Worm (Caenorhabditis elegans) whole organism, early embryonic: ENCODE data around the gene ZK829.7.

Experiments
- B0310.2 ChIP-seq: sonication (generic microtip); optimal IDR thresholded peaks from 2 replicates; lab custom pipeline; 2016; ENCODE audit warnings: mild to moderate bottlenecking, missing genetic modification characterization, missing compliant biosample characterization
- F13C5.2 ChIP-seq: sonication (generic microtip); optimal IDR thresholded peaks from 2 replicates; lab custom pipeline; 2017; ENCODE audit warnings: mild to moderate bottlenecking, missing genetic modification characterization, inconsistent platforms, missing compliant biosample characterization
- aly-1 ChIP-seq: sonication (generic microtip); optimal IDR thresholded peaks from 2 replicates; lab custom pipeline; 2016; ENCODE audit warnings: missing genetic modification characterization, missing compliant biosample characterization
- ama-1 ChIP-seq: fragments of 150-350 bp; optimal IDR thresholded peaks from 2 replicates; lab custom pipeline; 2014
- ceh-13 ChIP-seq: fragments of 200-800 bp; sonication (Bioruptor generic); optimal IDR thresholded peaks from 2 replicates; lab custom pipeline; 2018; ENCODE audit warnings: mild to moderate bottlenecking, missing genetic modification characterization, missing compliant biosample characterization
- ceh-36 ChIP-seq: sonication (generic microtip); optimal IDR thresholded peaks from 2 replicates; lab custom pipeline; 2016; ENCODE audit warnings: missing genetic modification characterization, inconsistent platforms, missing compliant biosample characterization
- ets-7 ChIP-seq: sonication (generic microtip); optimal IDR thresholded peaks from 2 replicates; lab custom pipeline; 2016; ENCODE audit warnings: missing genotype, missing genetic modification characterization, missing compliant biosample characterization
- flt-1 ChIP-seq: fragments of 200-800 bp; sonication (Bioruptor generic); IDR thresholded peaks from 2 replicates; pipeline ENCODE4 v1.3.6; 2022; ENCODE audit warnings: missing genetic modification characterization, missing compliant biosample characterization
- hmbx-1 ChIP-seq: sonication (generic microtip); optimal IDR thresholded peaks from 2 replicates; lab custom pipeline; 2016; ENCODE audit warnings: mild to moderate bottlenecking, missing genetic modification characterization, missing compliant biosample characterization
- hmg-4 ChIP-seq: fragments of 200-800 bp; sonication (Bioruptor generic); optimal IDR thresholded peaks from 2 replicates; lab custom pipeline; 2018; ENCODE audit warnings: mild to moderate bottlenecking, missing genetic modification characterization, missing compliant biosample characterization
- hnd-1 ChIP-seq: sonication (generic microtip); optimal IDR thresholded peaks from 2 replicates; lab custom pipeline; 2016; ENCODE audit warnings: missing genetic modification characterization, missing compliant biosample characterization
- pes-1 ChIP-seq: fragments of 200-800 bp; sonication (Bioruptor generic); IDR thresholded peaks from 2 replicates; pipeline ENCODE4 v1.3.6; 2022; ENCODE audit warnings: missing genetic modification reagents, missing genetic modification characterization, missing compliant biosample characterization
- scrt-1 ChIP-seq: fragments of 200-800 bp; sonication (Bioruptor generic); IDR thresholded peaks from 2 replicates; pipeline ENCODE4 v1.3.6; 2022; ENCODE audit warnings: missing genetic modification characterization, missing compliant biosample characterization
- sea-1 ChIP-seq: fragments of 200-800 bp; sonication (Bioruptor generic); conservative IDR thresholded peaks from 2 replicates; pipeline ENCODE4 v1.3.6; 2022; ENCODE audit warnings: missing genetic modification characterization, missing compliant biosample characterization
- tbx-11 ChIP-seq: fragments of 200-800 bp; sonication (Bioruptor generic); IDR thresholded peaks from 2 replicates; pipeline ENCODE4 v1.3.6; 2022; ENCODE audit warnings: missing genetic modification characterization, missing compliant biosample characterization
- tbx-37 ChIP-seq: fragments of 200-800 bp; sonication (Bioruptor generic); conservative IDR thresholded peaks from 2 replicates; pipeline ENCODE4 v1.3.6; 2022; ENCODE audit warnings: missing genetic modification reagents, missing genetic modification characterization, missing compliant biosample characterization
- tra-4 ChIP-seq: sonication (generic microtip); optimal IDR thresholded peaks from 2 replicates; lab custom pipeline; 2017; ENCODE audit warnings: missing genetic modification characterization, missing compliant biosample characterization

The ZK829.7 gene

ce11 chrIV:11950270-11950669 lies 11.1 kb downstream of the ZK829.7 start, which contains the start of gene tbx-36:
Gene tbx-36, plus strand, starts transcription at chrIV:11950570.
- TF ChIP-seq B0310.2 (tag; lab: Kevin White, UChicago) (no peak), scrt-1 (GFP tag; lab: Robert Waterston, UW) (no peak), ceh-36 (tag; lab: Kevin White, UChicago) (no peak), flt-1 (no peak), ama-1 (lab: Kevin White, UChicago) (no peak), ets-7 (tag; lab: Kevin White, UChicago) (no peak), sea-1 (GFP tag; lab: Robert Waterston, UW) (no peak), tbx-37 (GFP tag; lab: Robert Waterston, UW) (no peak), aly-1 (no peak), pes-1 (no peak), tra-4 (tag; lab: Kevin White, UChicago) (no peak), tbx-11 (GFP tag; lab: Robert Waterston, UW) (no peak), F13C5.2 (no peak), ceh-13 (GFP tag; lab: Kevin White, UChicago) (no peak), hmbx-1 (no peak), hnd-1 (tag; lab: Kevin White, UChicago) (no peak), hmg-4 (GFP tag; lab: Kevin White, UChicago) (no peak)

ce11 chrIV:11949717-11950116 lies 11.6 kb downstream of the ZK829.7 start, which contains the start of gene hdl-1:
Gene hdl-1, minus strand, starts transcription at chrIV:11949817.
- TF ChIP-seq tra-4 (tag; lab: Kevin White, UChicago): no peak
- TF ChIP-seq ets-7 (tag; lab: Kevin White, UChicago): no peak
- TF ChIP-seq scrt-1 (GFP tag; lab: Robert Waterston, UW): no peak
- TF ChIP-seq hnd-1 (tag; lab: Kevin White, UChicago): no peak
- TF ChIP-seq hmg-4 (GFP tag; lab: Kevin White, UChicago): no peak
- TF ChIP-seq aly-1: no peak
- TF ChIP-seq tbx-37 (GFP tag; lab: Robert Waterston, UW): no peak
- TF ChIP-seq ama-1 (lab: Kevin White, UChicago): no peak
- TF ChIP-seq ceh-13 (GFP tag; lab: Kevin White, UChicago): no peak
- TF ChIP-seq B0310.2 (tag; lab: Kevin White, UChicago): no peak
- TF ChIP-seq flt-1: no peak
- no peak for TF ChIP-seq hmbx-1
- no peak for TF ChIP-seq F13C5.2
- no peak for TF ChIP-seq tbx-11 (GFP tag; lab: Robert Waterston, UW)
- no peak for TF ChIP-seq ceh-36 (tag; lab: Kevin White, UChicago)
- TF ChIP-seq sea-1 (GFP tag; lab: Robert Waterston, UW): no peak
- no peak for TF ChIP-seq pes-1

ce11 chrIV:11945621-11946020 lies 15.7 kb downstream of the ZK829.7 start, which contains the start of gene ZK829.3:
Gene ZK829.3, minus strand, starts transcription at chrIV:11945721.
- TF ChIP-seq ceh-36 (tag; lab: Kevin White, UChicago) (no peak), tra-4 (tag; lab: Kevin White, UChicago) (no peak)

ce11 chrIV:11942313-11942712 lies 19.0 kb downstream of the ZK829.7 start, which contains the start of gene ZK829.1:
Gene ZK829.1, minus strand, starts transcription at chrIV:11942413.
- TF ChIP-seq aly-1 (no peak), tbx-37 (GFP tag; lab: Robert Waterston, UW) (no peak), ceh-36 (tag; lab: Kevin White, UChicago) (no peak), hmbx-1 (no peak), F13C5.2 (no peak), hmg-4 (GFP tag; lab: Kevin White, UChicago) (no peak), ceh-13 (GFP tag; lab: Kevin White, UChicago) (no peak), hnd-1 (tag; lab: Kevin White, UChicago) (no peak)

- TF ChIP-seq hmg-4 (GFP tag; lab: Kevin White, UChicago) (no peak), tbx-11 (GFP tag; lab: Robert Waterston, UW) (no peak)
Measured at ce11 chrIV:11938554-11938953, 22.8 kb downstream of the ZK829.7 start.

- TF ChIP-seq tbx-11 (GFP tag; lab: Robert Waterston, UW) (no peak), F13C5.2 (no peak), hnd-1 (tag; lab: Kevin White, UChicago) (no peak), ets-7 (tag; lab: Kevin White, UChicago) (no peak)
Measured at ce11 chrIV:11937087-11937486, 24.2 kb downstream of the ZK829.7 start, which contains the start of gene slc-5A12. Gene slc-5A12, plus strand, starts transcription at chrIV:11937419.

ce11 chrIV:11930572-11930971 lies 30.8 kb downstream of the ZK829.7 start, which contains the start of gene nhx-9:
Gene nhx-9, plus strand, starts transcription at chrIV:11930872.
- no peak for TF ChIP-seq tra-4 (tag; lab: Kevin White, UChicago)
- no peak for TF ChIP-seq sea-1 (GFP tag; lab: Robert Waterston, UW)
- no peak for TF ChIP-seq B0310.2 (tag; lab: Kevin White, UChicago)

- TF ChIP-seq scrt-1 (GFP tag; lab: Robert Waterston, UW) (peak; percentile 81), tbx-37 (GFP tag; lab: Robert Waterston, UW) (peak; percentile 55), ama-1 (lab: Kevin White, UChicago) (no peak), ets-7 (tag; lab: Kevin White, UChicago) (no peak), aly-1 (peak; percentile 48), hmbx-1 (no peak), hnd-1 (tag; lab: Kevin White, UChicago) (peak; percentile 31), pes-1 (peak; percentile 82), tra-4 (tag; lab: Kevin White, UChicago) (no peak), ceh-36 (tag; lab: Kevin White, UChicago) (peak; percentile 64), flt-1 (peak; percentile 84), tbx-11 (GFP tag; lab: Robert Waterston, UW) (peak; percentile 69), F13C5.2 (peak; percentile 37), sea-1 (GFP tag; lab: Robert Waterston, UW) (0 out of 2 replicates have a peak, but pooled peaks have one; percentile 74), hmg-4 (GFP tag; lab: Kevin White, UChicago) (no peak), B0310.2 (tag; lab: Kevin White, UChicago) (peak; percentile 50), ceh-13 (GFP tag; lab: Kevin White, UChicago) (peak; percentile 56)
Measured at ce11 chrIV:11928388-11928787, 32.9 kb downstream of the ZK829.7 start.
